Fruit fly (Drosophila melanogaster) whole organism: ENCODE data around the gene CG14015.

Experiments
- CG8478 ChIP-seq: fragments of >200 bp; optimal IDR thresholded peaks from 2 replicates; lab custom pipeline; 2018; ENCODE audit warnings: inconsistent platforms
- Dll ChIP-seq: fragments of >200 bp; optimal IDR thresholded peaks from 2 replicates; lab custom pipeline; 2017
- EcR ChIP-seq, 2 experiments: fragments of >200 bp; optimal IDR thresholded peaks; 2 replicates each; lab custom pipeline; 2017; ENCODE audit warnings: missing biosample characterization in 2 of 2, missing genetic modification characterization in 2 of 2, missing genetic modification reagents in 2 of 2
- pan ChIP-seq: fragments of >200 bp; optimal IDR thresholded peaks from 2 replicates; lab custom pipeline; 2017
- psq ChIP-seq: fragments of >200 bp; optimal IDR thresholded peaks from 2 replicates; lab custom pipeline; 2017
- usp ChIP-seq: fragments of >200 bp; optimal IDR thresholded peaks from 2 replicates; lab custom pipeline; 2017; ENCODE audit warnings: missing biosample characterization, missing genetic modification characterization, mixed read lengths

CG14015 gene

DNA sequence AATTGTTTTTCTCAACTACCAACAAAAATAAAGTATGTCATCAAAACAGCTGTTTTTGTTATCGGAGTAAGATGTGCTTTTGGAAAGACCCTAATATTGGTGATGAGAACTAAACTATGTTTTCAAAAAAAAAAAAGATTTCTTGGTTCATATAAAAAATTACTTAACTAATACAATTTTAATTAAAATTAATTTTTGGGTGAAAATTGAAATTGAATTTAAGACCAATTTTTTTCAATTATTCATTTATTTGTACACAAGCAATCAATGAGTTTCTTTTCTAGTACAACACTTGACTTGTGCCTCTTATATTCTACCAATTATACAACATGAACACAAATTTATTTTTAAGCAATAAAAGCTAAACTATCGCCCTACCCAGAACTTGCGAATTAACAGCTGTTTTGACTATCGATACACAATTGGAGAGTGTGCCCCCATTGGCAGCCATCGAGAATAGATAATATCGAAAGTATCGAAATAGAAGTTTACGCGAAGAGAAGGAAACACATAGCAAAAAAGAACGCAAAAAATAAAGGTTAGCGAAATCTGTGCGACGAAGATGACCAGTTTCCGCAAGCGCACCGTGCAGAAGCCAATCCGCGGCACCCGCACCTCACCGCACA, 15.0 kb downstream of the CG14015 start, which contains the start of the genes Vps52 and Elp4:
TSS of gene Vps52 (minus strand) at position 51 of the 626 bp plus-strand sequence.
TSS of gene Elp4 (plus strand) at position 292 of the 626 bp plus-strand sequence.
- no peak for TF ChIP-seq CG8478 (lab: Kevin White, UChicago)
- TF ChIP-seq EcR (GFP tag; optimal IDR thresholded peaks at IDR 0.05; lab: Kevin White, UChicago): no peak
- TF ChIP-seq Dll (lab: Kevin White, UChicago): no peak
- TF ChIP-seq psq (lab: Kevin White, UChicago): no peak
- no peak for TF ChIP-seq usp (GFP tag; lab: Kevin White, UChicago)
- no peak for TF ChIP-seq pan

DNA sequence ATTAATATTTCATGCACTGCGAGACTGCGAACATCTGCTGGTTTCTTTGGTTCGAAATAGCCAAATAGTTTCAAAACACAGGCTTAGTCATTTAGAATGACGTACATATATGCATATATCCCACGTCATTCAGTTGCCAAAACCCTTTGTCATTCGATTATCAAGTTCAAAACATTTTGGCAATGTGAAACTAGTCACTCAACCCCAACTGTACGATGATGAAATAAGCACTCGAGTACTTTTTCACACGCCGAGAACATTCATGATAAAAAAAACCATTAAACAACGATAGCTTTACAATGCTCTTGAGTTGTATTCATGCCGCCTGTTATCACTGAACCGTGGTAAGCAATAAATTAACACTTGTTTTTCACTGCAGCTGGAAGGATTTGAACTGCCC, 18.2 kb downstream of the CG14015 start:
- no peak for TF ChIP-seq usp (GFP tag; lab: Kevin White, UChicago)
- no peak for TF ChIP-seq CG8478 (lab: Kevin White, UChicago)
- TF ChIP-seq EcR (GFP tag; optimal IDR thresholded peaks at IDR 0.05; lab: Kevin White, UChicago): no peak
- TF ChIP-seq pan: no peak
- no peak for TF ChIP-seq psq (lab: Kevin White, UChicago)
- TF ChIP-seq Dll (lab: Kevin White, UChicago): no peak

DNA sequence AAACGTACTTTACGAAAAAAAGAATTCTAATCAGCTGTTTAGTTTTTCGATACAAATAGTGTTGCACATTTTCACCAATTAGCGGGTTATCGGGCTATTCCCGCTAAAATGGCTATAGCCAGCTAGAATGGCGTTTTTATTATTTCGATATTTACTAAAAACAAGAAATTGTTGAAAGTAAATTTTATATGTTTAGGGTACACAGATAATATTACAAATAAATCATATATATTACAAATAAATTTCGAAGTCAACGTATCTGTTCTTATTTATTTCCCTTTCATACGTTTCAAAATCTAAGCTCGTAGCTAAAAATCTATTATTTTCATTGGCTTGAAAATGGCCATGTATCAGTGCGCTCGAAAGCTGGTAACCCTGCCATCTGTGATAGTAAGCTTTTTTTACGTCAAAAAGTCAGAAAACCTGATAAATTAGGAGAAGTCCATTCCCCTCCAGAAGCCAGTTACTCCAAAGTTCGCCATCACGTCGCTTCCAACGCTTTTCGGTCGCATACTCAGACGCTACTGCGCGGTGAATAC, 19.1 kb downstream of the CG14015 start, which contains the start of the genes CG7382 and cl:
TSS of gene CG7382 (minus strand) at position 51 of the 539 bp plus-strand sequence.
TSS of gene cl (plus strand) at position 290 of the 539 bp plus-strand sequence.
- TF ChIP-seq psq (lab: Kevin White, UChicago) (no peak), Dll (lab: Kevin White, UChicago) (no peak), EcR (GFP tag; optimal IDR thresholded peaks at IDR 0.05; lab: Kevin White, UChicago) (no peak), usp (GFP tag; lab: Kevin White, UChicago) (no peak), CG8478 (lab: Kevin White, UChicago) (no peak), pan (no peak)

DNA sequence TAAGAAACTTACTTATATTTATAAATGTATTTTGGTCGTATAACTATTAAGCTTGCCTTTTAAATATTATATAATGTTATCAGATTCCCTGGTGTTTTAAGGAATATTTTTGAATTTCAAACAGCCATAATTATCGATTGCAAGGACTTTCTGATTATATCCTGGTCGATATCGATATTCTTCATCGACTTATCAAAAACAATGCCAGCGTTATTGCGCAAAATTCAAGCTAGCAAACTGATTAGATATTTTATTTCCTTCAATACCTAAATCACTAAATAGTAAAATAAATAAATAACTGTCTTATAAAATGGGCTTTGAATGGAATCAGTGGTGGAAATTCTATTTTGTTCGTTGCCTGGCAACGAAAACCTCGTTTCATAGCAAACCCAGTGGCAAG, 21.6 kb downstream of the CG14015 start, which contains the start of gene CG14020:
TSS of gene CG14020 (plus strand) at position 345 of the 400 bp plus-strand sequence.
- TF ChIP-seq pan (no peak), CG8478 (lab: Kevin White, UChicago) (no peak), psq (lab: Kevin White, UChicago) (no peak), usp (GFP tag; lab: Kevin White, UChicago) (no peak)

DNA sequence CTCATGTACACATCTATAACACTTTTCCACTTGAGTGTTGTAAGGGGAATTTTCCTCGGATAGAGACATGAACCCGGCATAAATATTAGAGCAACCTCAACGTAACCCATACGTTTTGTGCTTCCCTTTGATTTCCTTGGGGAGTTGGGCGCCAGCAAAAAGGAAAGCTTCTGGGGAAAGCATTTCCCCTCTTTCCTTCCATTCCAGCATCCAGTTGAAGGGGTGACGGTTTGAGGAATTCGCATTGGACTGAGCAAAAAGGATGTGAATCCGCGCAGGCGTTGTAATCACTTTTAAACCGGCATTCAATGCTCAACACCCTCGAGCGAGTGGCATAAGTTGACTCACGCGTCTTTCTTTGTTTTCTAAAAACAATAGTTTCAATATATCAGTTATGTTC, 24.1 kb downstream of the CG14015 start:
- TF ChIP-seq Dll (lab: Kevin White, UChicago) (no peak), psq (lab: Kevin White, UChicago) (no peak), EcR (GFP tag; optimal IDR thresholded peaks at IDR 0.05; lab: Kevin White, UChicago) (no peak), pan (no peak), CG8478 (lab: Kevin White, UChicago) (no peak), usp (GFP tag; lab: Kevin White, UChicago) (no peak)

DNA sequence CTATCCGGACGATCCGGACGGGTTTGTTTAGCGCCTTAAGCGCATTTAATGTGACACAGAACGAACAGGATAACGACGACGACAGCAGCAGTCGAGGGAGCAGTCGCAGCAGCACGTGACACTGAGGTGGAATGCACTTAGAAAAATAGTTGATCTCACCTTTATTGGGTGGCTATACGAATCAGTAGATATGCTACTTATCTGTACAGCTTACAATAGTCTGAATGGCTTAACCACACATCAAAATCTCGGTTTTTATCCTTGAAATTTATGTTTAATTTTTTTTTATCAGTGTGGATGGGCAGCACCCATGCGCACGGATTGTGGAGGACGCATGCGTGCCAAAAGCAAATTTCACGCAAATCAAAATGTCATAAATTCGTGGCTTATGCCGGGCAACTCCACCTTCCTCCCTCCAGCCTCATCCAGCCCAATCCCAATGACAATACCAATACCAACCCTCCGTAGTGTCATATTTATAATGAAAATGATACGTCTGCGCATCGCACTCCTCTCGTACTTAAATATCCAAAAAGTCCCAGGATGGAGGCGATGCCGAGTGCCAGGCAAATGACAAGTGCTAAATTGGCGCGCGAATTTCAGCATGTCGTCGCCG, 31.1 kb downstream of the CG14015 start:
- TF ChIP-seq Dll (lab: Kevin White, UChicago) (no peak), usp (GFP tag; lab: Kevin White, UChicago) (no peak), pan (no peak), EcR (GFP tag; optimal IDR thresholded peaks at IDR 0.05; lab: Kevin White, UChicago) (no peak), CG8478 (lab: Kevin White, UChicago) (no peak), psq (lab: Kevin White, UChicago) (no peak)

DNA sequence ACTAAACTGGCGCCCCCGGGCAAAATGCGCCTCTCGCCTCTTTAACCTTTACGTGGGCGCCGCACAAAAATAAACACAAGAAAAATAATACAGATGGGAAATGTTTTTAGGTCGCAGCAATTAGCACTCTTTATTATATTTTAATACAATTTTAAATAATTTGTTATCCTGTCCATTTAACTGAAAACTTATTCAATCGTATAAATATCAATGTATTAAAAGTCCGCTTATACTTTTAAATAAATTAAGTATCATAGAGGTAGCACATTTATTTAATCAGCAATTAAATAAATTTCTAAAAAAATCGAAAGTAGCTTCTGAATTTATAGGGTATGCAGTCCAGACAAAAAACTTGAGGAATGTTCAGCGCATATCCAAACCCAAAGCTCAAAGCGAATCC, 31.9 kb downstream of the CG14015 start:
- TF ChIP-seq psq (lab: Kevin White, UChicago): no peak
- TF ChIP-seq pan: no peak
- no peak for TF ChIP-seq EcR (GFP tag; optimal IDR thresholded peaks at IDR 0.05; lab: Kevin White, UChicago)
- TF ChIP-seq usp (GFP tag; lab: Kevin White, UChicago): no peak
- no peak for TF ChIP-seq Dll (lab: Kevin White, UChicago)
- no peak for TF ChIP-seq CG8478 (lab: Kevin White, UChicago)

DNA sequence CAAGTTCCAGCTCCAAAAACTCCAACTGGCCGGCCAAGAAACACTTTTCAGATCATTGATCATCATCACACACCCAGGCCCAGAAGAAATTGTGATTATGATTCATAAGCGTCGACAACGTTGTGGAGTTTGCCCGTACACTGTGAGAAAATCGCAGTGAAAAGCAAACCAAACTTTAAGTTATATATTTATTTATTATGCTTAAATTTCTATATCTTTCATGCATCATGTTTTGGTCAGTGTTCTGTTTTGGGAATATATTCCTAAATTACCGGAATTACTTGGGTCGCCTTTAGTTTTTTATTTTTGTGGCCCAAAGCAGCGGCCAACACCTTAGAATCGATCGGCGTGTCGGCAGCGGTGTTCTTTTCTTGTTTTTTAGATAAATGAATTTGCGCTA, 33.9 kb downstream of the CG14015 start:
- TF ChIP-seq EcR (GFP tag; optimal IDR thresholded peaks at IDR 0.05; lab: Kevin White, UChicago): no peak
- TF ChIP-seq psq (lab: Kevin White, UChicago): no peak
- no peak for TF ChIP-seq pan
- TF ChIP-seq usp (GFP tag; lab: Kevin White, UChicago): no peak
- TF ChIP-seq Dll (lab: Kevin White, UChicago): no peak
- no peak for TF ChIP-seq CG8478 (lab: Kevin White, UChicago)

DNA sequence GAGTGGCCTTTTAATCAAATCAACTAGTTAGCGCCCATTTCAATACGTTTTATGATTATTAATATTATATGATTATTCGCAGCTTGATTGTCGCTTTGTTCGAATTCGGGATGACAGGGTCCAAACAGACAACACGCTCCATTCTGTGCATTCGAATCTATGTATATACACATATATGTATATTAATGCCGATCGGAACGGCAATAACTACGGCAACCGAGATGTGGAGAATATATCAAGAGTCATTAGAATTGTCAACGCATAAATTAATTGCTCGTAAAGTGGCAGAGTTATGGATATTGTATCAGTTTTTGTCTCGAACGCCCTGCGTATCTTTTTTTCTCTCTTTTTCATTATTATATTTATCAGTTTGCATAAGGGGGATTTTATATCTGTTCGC, 36.1 kb downstream of the CG14015 start:
- TF ChIP-seq usp (GFP tag; lab: Kevin White, UChicago) (no peak), EcR (GFP tag; optimal IDR thresholded peaks at IDR 0.05; lab: Kevin White, UChicago) (no peak), Dll (lab: Kevin White, UChicago) (no peak), psq (lab: Kevin White, UChicago) (no peak), CG8478 (lab: Kevin White, UChicago) (no peak), pan (no peak)

DNA sequence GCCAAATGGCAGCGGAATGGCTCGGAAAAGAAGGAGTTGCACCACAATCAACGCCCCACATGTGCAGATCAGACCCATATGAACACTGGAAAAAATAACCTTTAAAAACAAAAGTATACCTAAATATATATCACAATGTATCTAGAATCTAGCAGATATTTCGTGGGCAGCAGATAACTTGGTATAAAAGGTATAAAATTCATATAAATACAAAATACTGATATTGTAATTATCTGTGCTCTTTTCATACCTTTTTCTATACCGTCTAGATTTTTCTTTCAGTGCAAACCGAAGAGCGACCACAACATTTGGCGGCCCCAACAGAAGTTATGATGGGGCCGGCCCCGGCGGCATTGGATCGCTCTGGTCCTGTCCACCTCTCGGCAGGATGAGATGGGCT, 37.7 kb downstream of the CG14015 start:
- TF ChIP-seq pan (no peak), CG8478 (lab: Kevin White, UChicago) (no peak), EcR (GFP tag; optimal IDR thresholded peaks at IDR 0.05; lab: Kevin White, UChicago) (no peak), usp (GFP tag; lab: Kevin White, UChicago) (no peak), psq (lab: Kevin White, UChicago) (no peak), Dll (lab: Kevin White, UChicago) (no peak)

DNA sequence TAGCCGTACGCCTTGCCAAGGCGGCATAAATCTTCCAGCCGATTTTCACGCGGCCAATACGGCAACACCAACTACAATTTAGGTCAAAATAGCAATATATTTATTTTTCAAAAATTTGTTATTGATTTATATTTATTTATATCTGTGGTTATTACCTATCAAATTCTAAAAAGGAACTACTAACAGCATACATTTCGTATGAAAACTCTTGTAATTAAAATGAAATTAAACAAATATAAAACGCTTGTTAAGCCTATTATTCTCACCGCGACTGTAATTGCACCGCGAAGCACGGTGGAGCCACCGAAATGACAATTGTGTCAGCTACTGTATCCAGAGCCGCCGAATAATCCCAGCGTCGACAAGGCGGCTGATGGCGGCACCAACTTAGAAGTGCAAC, 39.5 kb downstream of the CG14015 start:
- TF ChIP-seq psq (lab: Kevin White, UChicago): no peak
- TF ChIP-seq Dll (lab: Kevin White, UChicago): no peak
- TF ChIP-seq usp (GFP tag; lab: Kevin White, UChicago): no peak
- TF ChIP-seq CG8478 (lab: Kevin White, UChicago): no peak
- no peak for TF ChIP-seq EcR (GFP tag; optimal IDR thresholded peaks at IDR 0.05; lab: Kevin White, UChicago)
- no peak for TF ChIP-seq pan
